Fruit fly (Drosophila melanogaster) whole organism, prepupa: Measurements from ENCODE around the gene Cnb.

Experiments
- Blimp-1 ChIP-seq: fragments of 200-800 bp; sonication (Bioruptor generic); optimal IDR thresholded peaks from 3 replicates; lab custom pipeline; 2017; ENCODE audit warnings: missing biosample characterization, missing genetic modification characterization, mild to moderate bottlenecking, moderate library complexity, missing genetic modification reagents
- CG10669 ChIP-seq: fragments of 200-800 bp; sonication (Bioruptor generic); optimal IDR thresholded peaks from 3 replicates; lab custom pipeline; 2018; ENCODE audit warnings: missing biosample characterization, mild to moderate bottlenecking, missing genetic modification characterization, moderate library complexity
- CG11294 ChIP-seq: fragments of 200-800 bp; sonication (Bioruptor generic); IDR thresholded peaks from 2 replicates; pipeline ENCODE4 v1.3.6; 2022; ENCODE audit warnings: missing biosample characterization, missing genetic modification characterization
- CG11902 ChIP-seq: fragments of 200-800 bp; sonication (Bioruptor generic); optimal IDR thresholded peaks from 3 replicates; lab custom pipeline; 2016; ENCODE audit warnings: missing biosample characterization, missing genetic modification characterization
- CG15336 ChIP-seq: fragments of 200-800 bp; sonication (Bioruptor generic); IDR thresholded peaks from 2 replicates; pipeline ENCODE4 v1.3.6; 2022; ENCODE audit warnings: missing biosample characterization, missing genetic modification characterization
- CG3032 ChIP-seq: fragments of 200-800 bp; optimal IDR thresholded peaks from 2 replicates; lab custom pipeline; 2019; ENCODE audit warnings: missing biosample characterization, mild to moderate bottlenecking, missing genetic modification characterization, moderate library complexity
- CG3919 ChIP-seq: fragments of 200-800 bp; sonication (Bioruptor generic); optimal IDR thresholded peaks from 3 replicates; lab custom pipeline; 2016; ENCODE audit warnings: missing biosample characterization, missing genetic modification characterization
- CG4318 ChIP-seq: fragments of 200-800 bp; sonication (Bioruptor generic); optimal IDR thresholded peaks from 3 replicates; lab custom pipeline; 2017; ENCODE audit warnings: missing biosample characterization, mild to moderate bottlenecking, missing genetic modification characterization
- CG6163 ChIP-seq: fragments of 200-800 bp; sonication (Bioruptor generic); IDR thresholded peaks from 3 replicates; pipeline ENCODE4 v1.3.6; 2022; ENCODE audit warnings: missing biosample characterization, missing genetic modification characterization
- CG6276 ChIP-seq: fragments of 200-800 bp; sonication (Bioruptor generic); optimal IDR thresholded peaks from 2 replicates; lab custom pipeline; 2017; ENCODE audit warnings: missing biosample characterization, mild to moderate bottlenecking, missing genetic modification characterization
- CG6792 ChIP-seq: fragments of 200-800 bp; sonication (Bioruptor generic); optimal IDR thresholded peaks from 3 replicates; lab custom pipeline; 2016; ENCODE audit warnings: missing biosample characterization, missing genetic modification characterization
- CG6808 ChIP-seq: fragments of 200-800 bp; sonication (Bioruptor generic); optimal IDR thresholded peaks from 3 replicates; lab custom pipeline; 2017; ENCODE audit warnings: missing biosample characterization, missing genetic modification characterization, mild to moderate bottlenecking, moderate library complexity, missing genetic modification reagents
- CG6854 ChIP-seq: fragments of 200-800 bp; sonication (Bioruptor generic); optimal IDR thresholded peaks from 2 replicates; lab custom pipeline; 2017; ENCODE audit warnings: missing biosample characterization, mild to moderate bottlenecking, missing genetic modification characterization
- CG7368 ChIP-seq: fragments of 200-800 bp; sonication (Bioruptor generic); optimal IDR thresholded peaks from 3 replicates; lab custom pipeline; 2016; ENCODE audit warnings: missing biosample characterization, missing genetic modification characterization
- CG8632 ChIP-seq: fragments of 200-800 bp; sonication (Bioruptor generic); optimal IDR thresholded peaks from 3 replicates; lab custom pipeline; 2016; ENCODE audit warnings: missing biosample characterization, missing genetic modification characterization
- CG9139 ChIP-seq: fragments of 200-800 bp; sonication (Bioruptor generic); optimal IDR thresholded peaks from 3 replicates; lab custom pipeline; 2017; ENCODE audit warnings: missing biosample characterization, mild to moderate bottlenecking, missing genetic modification characterization
- Eip75B ChIP-seq: fragments of 200-800 bp; sonication (Bioruptor generic); optimal IDR thresholded peaks from 3 replicates; lab custom pipeline; 2016; ENCODE audit warnings: missing biosample characterization, missing genetic modification characterization
- Eip78C ChIP-seq: fragments of 200-800 bp; sonication (Bioruptor generic); peaks from one replicate; lab custom pipeline; 2016; ENCODE audit warnings: missing biosample characterization, missing genetic modification characterization
- Eip93F ChIP-seq: fragments of 200-800 bp; sonication (Bioruptor generic); optimal IDR thresholded peaks from 2 replicates; lab custom pipeline; 2016; ENCODE audit warnings: missing biosample characterization, mild to moderate bottlenecking, missing genetic modification characterization
- Ets21C ChIP-seq: fragments of 200-800 bp; sonication (Bioruptor generic); optimal IDR thresholded peaks from 3 replicates; lab custom pipeline; 2016; ENCODE audit warnings: missing biosample characterization, missing genetic modification characterization
- Ets96B ChIP-seq: fragments of 200-800 bp; optimal IDR thresholded peaks from 2 replicates; lab custom pipeline; 2019; ENCODE audit warnings: missing biosample characterization, mild to moderate bottlenecking, missing genetic modification characterization, moderate library complexity
- Gug ChIP-seq: fragments of 200-800 bp; sonication (Bioruptor generic); IDR thresholded peaks from 2 replicates; pipeline ENCODE4 v1.3.6; 2022; ENCODE audit warnings: missing biosample characterization, missing genetic modification characterization
- Hr38 ChIP-seq: sonication (Bioruptor generic); optimal IDR thresholded peaks from 2 replicates; lab custom pipeline; 2016; ENCODE audit warnings: missing biosample characterization, missing genetic modification characterization
- Hr39 ChIP-seq: fragments of 200-800 bp; sonication (Bioruptor generic); optimal IDR thresholded peaks from 2 replicates; lab custom pipeline; 2016; ENCODE audit warnings: missing biosample characterization, missing genetic modification characterization
- Hr4 ChIP-seq: fragments of 200-800 bp; sonication (Bioruptor generic); optimal IDR thresholded peaks from 3 replicates; lab custom pipeline; 2016; ENCODE audit warnings: missing biosample characterization, missing genetic modification characterization
- Met ChIP-seq: fragments of 200-800 bp; sonication (Bioruptor generic); optimal IDR thresholded peaks from 3 replicates; lab custom pipeline; 2016; ENCODE audit warnings: missing biosample characterization, missing genetic modification characterization
- Smox ChIP-seq: fragments of 200-800 bp; sonication (Bioruptor generic); optimal IDR thresholded peaks from 3 replicates; lab custom pipeline; 2016; ENCODE audit warnings: missing biosample characterization, missing genetic modification characterization
- Sox102F ChIP-seq: fragments of 200-800 bp; sonication (Bioruptor generic); optimal IDR thresholded peaks from 2 replicates; lab custom pipeline; 2016; ENCODE audit warnings: missing biosample characterization, mild to moderate bottlenecking, missing genetic modification characterization
- Sox15 ChIP-seq: fragments of 200-800 bp; sonication (Bioruptor generic); optimal IDR thresholded peaks from 3 replicates; lab custom pipeline; 2016; ENCODE audit warnings: missing biosample characterization, missing genetic modification characterization
- achi ChIP-seq: fragments of 200-800 bp; sonication (Bioruptor generic); optimal IDR thresholded peaks from 3 replicates; lab custom pipeline; 2016; ENCODE audit warnings: missing biosample characterization, missing genetic modification characterization
- acj6 ChIP-seq: fragments of 200-800 bp; sonication (Bioruptor generic); optimal IDR thresholded peaks from 3 replicates; lab custom pipeline; 2016; ENCODE audit warnings: missing biosample characterization, missing genetic modification characterization
- cyc ChIP-seq: fragments of 200-800 bp; sonication (Bioruptor generic); optimal IDR thresholded peaks from 3 replicates; lab custom pipeline; 2016; ENCODE audit warnings: missing biosample characterization, missing genetic modification characterization
- dsx ChIP-seq: fragments of 200-800 bp; optimal IDR thresholded peaks from 3 replicates; lab custom pipeline; 2019; ENCODE audit warnings: missing biosample characterization, mild to moderate bottlenecking, missing genetic modification characterization, moderate library complexity; ENCODE audit not compliant: poor library complexity, severe bottlenecking
- eg ChIP-seq: fragments of 200-800 bp; sonication (Bioruptor generic); IDR thresholded peaks from 3 replicates; pipeline ENCODE4 v1.3.6; 2022; ENCODE audit warnings: missing biosample characterization, missing genetic modification characterization
- esn ChIP-seq: fragments of 200-800 bp; sonication (Bioruptor generic); optimal IDR thresholded peaks from 2 replicates; lab custom pipeline; 2016; ENCODE audit warnings: missing biosample characterization, mild to moderate bottlenecking, missing genetic modification characterization, moderate library complexity
- fd59A ChIP-seq: fragments of 200-800 bp; sonication (Bioruptor generic); optimal IDR thresholded peaks from 2 replicates; lab custom pipeline; 2017; ENCODE audit warnings: missing biosample characterization, mild to moderate bottlenecking, missing genetic modification characterization, missing genetic modification reagents
- fd85E ChIP-seq: fragments of 200-800 bp; sonication (Bioruptor generic); optimal IDR thresholded peaks from 3 replicates; lab custom pipeline; 2016; ENCODE audit warnings: missing biosample characterization, missing genetic modification characterization
- net ChIP-seq: fragments of 200-800 bp; sonication (Bioruptor generic); optimal IDR thresholded peaks from 3 replicates; lab custom pipeline; 2016; ENCODE audit warnings: missing biosample characterization, missing genetic modification characterization
- salr ChIP-seq, 2 experiments: fragments of 200-800 bp; sonication (Bioruptor generic); optimal IDR thresholded peaks; 3 replicates each; lab custom pipeline; 2016 to 2018; ENCODE audit warnings: missing biosample characterization in 2 of 2, missing genetic modification characterization in 2 of 2, mild to moderate bottlenecking in 1 of 2
- spab ChIP-seq: fragments of 200-800 bp; sonication (Bioruptor generic); optimal IDR thresholded peaks from 2 replicates; lab custom pipeline; 2017; ENCODE audit warnings: missing biosample characterization, mild to moderate bottlenecking, missing genetic modification characterization, missing genetic modification reagents
- ss ChIP-seq, 2 experiments: fragments of 200-800 bp; sonication (Bioruptor generic); optimal IDR thresholded peaks; 2 replicates in 1 of 2; 3 replicates in 1 of 2; lab custom pipeline; 2017 to 2018; ENCODE audit warnings: mild to moderate bottlenecking in 2 of 2, missing biosample characterization in 2 of 2, missing genetic modification characterization in 2 of 2, moderate library complexity in 1 of 2
- svp ChIP-seq: fragments of 200-800 bp; sonication (Bioruptor generic); peaks from one replicate; lab custom pipeline; 2016; ENCODE audit warnings: missing biosample characterization, missing genetic modification characterization
- topi ChIP-seq: fragments of 200-800 bp; sonication (Bioruptor generic); optimal IDR thresholded peaks from 3 replicates; lab custom pipeline; 2016; ENCODE audit warnings: missing biosample characterization, missing genetic modification characterization

Gene Cnb

dm6 chr3L:1905273-1905672 lies 42.1 kb upstream of the Cnb start (continued):
- peak; percentile 28 for TF ChIP-seq Sox15 (GFP tag; lab: Kevin White, UChicago)
- no peak for TF ChIP-seq Hr38 (GFP tag; lab: Kevin White, UChicago)
- TF ChIP-seq fd59A (GFP tag; lab: Kevin White, UChicago), result no peak
- TF ChIP-seq CG6808 (GFP tag; lab: Kevin White, UChicago), result peak; percentile 21
- TF ChIP-seq Blimp-1, result no peak
- TF ChIP-seq Gug (GFP tag; lab: Robert Waterston, UW), result no peak
- TF ChIP-seq CG3032 (tag; lab: Kevin White, UChicago), result peak; percentile 6
- no peak for TF ChIP-seq cyc (GFP tag; lab: Kevin White, UChicago)
- TF ChIP-seq fd85E (GFP tag; lab: Kevin White, UChicago), result no peak
- peak; percentile 33 for TF ChIP-seq CG8632
- no peak for TF ChIP-seq ss (GFP tag; optimal IDR thresholded peaks at IDR 0.05; lab: Kevin White, UChicago)
- TF ChIP-seq acj6 (GFP tag; lab: Kevin White, UChicago), result peak; percentile 52
- peak; percentile 11 for TF ChIP-seq Hr39 (GFP tag; lab: Kevin White, UChicago)
- peak; percentile 24 for TF ChIP-seq CG6792
- TF ChIP-seq Hr4 (GFP tag; lab: Kevin White, UChicago), result peak; percentile 75
- TF ChIP-seq CG4318 (GFP tag; lab: Kevin White, UChicago), result peak; percentile 71
- TF ChIP-seq dsx (GFP tag; lab: Kevin White, UChicago), result no peak
- no peak for TF ChIP-seq CG6854 (GFP tag; lab: Kevin White, UChicago)
- no peak for TF ChIP-seq CG9139 (GFP tag; lab: Kevin White, UChicago)
- no peak for TF ChIP-seq Eip75B (GFP tag; lab: Kevin White, UChicago)
- TF ChIP-seq eg, result no peak
- TF ChIP-seq Ets21C (GFP tag; lab: Kevin White, UChicago), result no peak
- peak; percentile 25 for TF ChIP-seq Smox
- peak; percentile 3 for TF ChIP-seq spab (GFP tag; lab: Kevin White, UChicago)
- TF ChIP-seq esn (GFP tag; lab: Kevin White, UChicago), result peak; percentile 20
- TF ChIP-seq topi (GFP tag; lab: Kevin White, UChicago), result no peak
- peak; percentile 11 for TF ChIP-seq Sox102F (GFP tag; lab: Kevin White, UChicago)
- TF ChIP-seq CG15336, result peak; percentile 74
- peak in 1 of 2 experiments; percentile 10 for TF ChIP-seq salr (GFP tag; optimal IDR thresholded peaks at IDR 0.05; lab: Kevin White, UChicago)
- TF ChIP-seq CG11902 (GFP tag; lab: Kevin White, UChicago), result peak; percentile 41
- peak; percentile 56 for TF ChIP-seq CG3919 (GFP tag; lab: Kevin White, UChicago)
- peak; percentile 49 for TF ChIP-seq CG7368 (GFP tag; lab: Kevin White, UChicago)
- peak; percentile 62 for TF ChIP-seq CG6276 (GFP tag; lab: Kevin White, UChicago)
- no peak for TF ChIP-seq Eip93F (GFP tag; lab: Kevin White, UChicago)

dm6 chr3L:1906208-1906607 lies 41.2 kb upstream of the Cnb start:
- TF ChIP-seq net (GFP tag; lab: Kevin White, UChicago) (no peak), ss (GFP tag; optimal IDR thresholded peaks at IDR 0.05; lab: Kevin White, UChicago) (peak in 1 of 2 experiments; percentile 0), CG3032 (tag; lab: Kevin White, UChicago) (no peak), CG3919 (GFP tag; lab: Kevin White, UChicago) (peak; percentile 30), svp (GFP tag; lab: Kevin White, UChicago) (peak; percentile 54), Eip93F (GFP tag; lab: Kevin White, UChicago) (no peak), eg (peak; percentile 42; the same call in 1 of the 3 replicates), Ets21C (GFP tag; lab: Kevin White, UChicago) (no peak), Eip78C (GFP tag; lab: Kevin White, UChicago) (peak; percentile 82), CG11294 (GFP tag; lab: Robert Waterston, UW) (no peak), CG6808 (GFP tag; lab: Kevin White, UChicago) (no peak), achi (GFP tag; lab: Kevin White, UChicago) (peak; percentile 5), CG6163 (peak; percentile 31; the same call in 1 of the 3 replicates), cyc (GFP tag; lab: Kevin White, UChicago) (no peak), Met (GFP tag; lab: Kevin White, UChicago) (no peak), Ets96B (tag; lab: Kevin White, UChicago) (no peak), CG10669 (GFP tag; lab: Kevin White, UChicago) (peak; percentile 12)
